Worm (Caenorhabditis elegans): ENCODE data around the gene C27H5.6.

The C27H5.6 gene

DNA sequence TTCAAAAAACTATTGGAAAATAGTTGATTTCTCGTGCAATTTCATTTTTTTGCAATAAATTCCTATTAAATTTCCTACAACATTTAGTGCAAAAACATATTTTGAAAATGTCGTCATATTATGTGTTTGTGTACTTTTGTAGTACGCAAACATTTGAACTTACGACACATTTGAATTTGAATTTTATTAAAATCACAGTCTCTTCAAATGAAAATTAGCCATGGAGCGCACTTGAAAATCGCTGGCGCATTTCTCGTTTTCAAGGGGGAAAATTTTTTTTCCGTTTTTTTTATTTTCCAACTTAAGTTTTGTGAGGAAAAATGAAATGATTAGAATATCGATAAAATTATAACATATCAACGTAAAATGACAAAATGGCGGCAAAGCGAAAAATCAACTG is 39.5 kb downstream of the C27H5.6 start (continued):
- TF ChIP-seq nhr-19 (GFP tag; conservative IDR thresholded peaks at IDR 0.05) (peak; percentile 30; the same call in 1 of the 2 replicates), aly-2 (tag; optimal IDR thresholded peaks at IDR 0.05) (no peak), lin-14 (GFP tag; optimal IDR thresholded peaks at IDR 0.05) (peak; percentile 50), C34B4.2 (tag; optimal IDR thresholded peaks at IDR 0.05) (no peak), nhr-11 (tag; optimal IDR thresholded peaks at IDR 0.05) (no peak), sptf-1 (tag; optimal IDR thresholded peaks at IDR 0.05) (no peak), jun-1 (tag; optimal IDR thresholded peaks at IDR 0.05) (no peak), hlh-4 (tag; optimal IDR thresholded peaks at IDR 0.05) (no peak), elt-2 (tag; optimal IDR thresholded peaks at IDR 0.05) (no peak), nhr-71 (tag; optimal IDR thresholded peaks at IDR 0.05) (peak; percentile 63), snu-23 (GFP tag; optimal IDR thresholded peaks at IDR 0.05) (peak; percentile 48), F16B12.6 (tag; optimal IDR thresholded peaks at IDR 0.05) (peak; percentile 62), snpc-4 (tag; optimal IDR thresholded peaks at IDR 0.05) (peak; percentile 14), mep-1 (tag; optimal IDR thresholded peaks at IDR 0.05) (peak; percentile 22), unc-30 (tag; optimal IDR thresholded peaks at IDR 0.05) (no peak), vab-15 (tag; optimal IDR thresholded peaks at IDR 0.05) (no peak), dsc-1 (tag; optimal IDR thresholded peaks at IDR 0.05) (peak; percentile 51), Y116A8C.19 (tag; optimal IDR thresholded peaks at IDR 0.05; ENCODE audit: borderline replicate concordance) (no peak), nhr-90 (tag; optimal IDR thresholded peaks at IDR 0.05; ENCODE audit: poor library complexity) (no peak), egl-13 (tag; optimal IDR thresholded peaks at IDR 0.05) (peak; percentile 5), dpl-1 (GFP tag; optimal IDR thresholded peaks at IDR 0.05) (peak; percentile 42 to 67 (median 65)), lin-15B (tag; optimal IDR thresholded peaks at IDR 0.05) (peak; percentile 5), lin-35 (GFP tag; optimal IDR thresholded peaks at IDR 0.05) (peak in 1 of 2 experiments; percentile 82), lin-39 (tag; optimal IDR thresholded peaks at IDR 0.05) (no peak), ztf-4 (tag; optimal IDR thresholded peaks at IDR 0.05) (no peak), unc-130 (tag; optimal IDR thresholded peaks at IDR 0.05) (no peak), sox-4 (tag; optimal IDR thresholded peaks at IDR 0.05) (no peak), mdl-1 (tag; optimal IDR thresholded peaks at IDR 0.05) (no peak), ztf-11 (tag; optimal IDR thresholded peaks at IDR 0.05) (no peak), nhr-237 (tag; optimal IDR thresholded peaks at IDR 0.05) (no peak), alr-1 (tag; optimal IDR thresholded peaks at IDR 0.05; ENCODE audit: borderline replicate concordance) (no peak), ceh-88 (GFP tag; IDR thresholded peaks at IDR 0.05) (no peak), unc-98 (GFP tag; IDR thresholded peaks at IDR 0.05) (no peak), hpl-2 (GFP tag; optimal IDR thresholded peaks at IDR 0.05) (peak; percentile 82), nhr-12 (tag; optimal IDR thresholded peaks at IDR 0.05) (no peak), ets-5 (GFP tag; IDR thresholded peaks at IDR 0.05) (no peak), C04F5.9 (tag; optimal IDR thresholded peaks at IDR 0.05) (no peak), lsy-2 (tag; optimal IDR thresholded peaks at IDR 0.05) (peak; percentile 75 to 86), unc-86 (tag; optimal IDR thresholded peaks at IDR 0.05) (no peak), irx-1 (tag; optimal IDR thresholded peaks at IDR 0.05) (peak; percentile 11), nhr-85 (tag) (peak; percentile 67), C16A3.4 (tag; optimal IDR thresholded peaks at IDR 0.05) (no peak), nhr-77 (tag; optimal IDR thresholded peaks at IDR 0.05) (no peak), fkh-10 (GFP tag; optimal IDR thresholded peaks at IDR 0.05) (no peak), nhr-20 (tag; optimal IDR thresholded peaks at IDR 0.05) (peak; percentile 56), zag-1 (tag; optimal IDR thresholded peaks at IDR 0.05) (no peak), tbx-2 (tag; optimal IDR thresholded peaks at IDR 0.05) (no peak), rnt-1 (tag; optimal IDR thresholded peaks at IDR 0.05) (no peak), fos-1 (tag; optimal IDR thresholded peaks at IDR 0.05) (no peak), skn-1 (tag; optimal IDR thresholded peaks at IDR 0.05) (no peak), tlp-1 (tag; optimal IDR thresholded peaks at IDR 0.05) (no peak), lir-3 (tag; optimal IDR thresholded peaks at IDR 0.05; ENCODE audit: poor library complexity) (no peak), mef-2 (tag; optimal IDR thresholded peaks at IDR 0.05) (no peak), isw-1 (GFP tag; IDR thresholded peaks at IDR 0.05) (no peak)
